Fruit fly (Drosophila melanogaster): ENCODE results near the gene Cht5.

Cht5 gene

DNA sequence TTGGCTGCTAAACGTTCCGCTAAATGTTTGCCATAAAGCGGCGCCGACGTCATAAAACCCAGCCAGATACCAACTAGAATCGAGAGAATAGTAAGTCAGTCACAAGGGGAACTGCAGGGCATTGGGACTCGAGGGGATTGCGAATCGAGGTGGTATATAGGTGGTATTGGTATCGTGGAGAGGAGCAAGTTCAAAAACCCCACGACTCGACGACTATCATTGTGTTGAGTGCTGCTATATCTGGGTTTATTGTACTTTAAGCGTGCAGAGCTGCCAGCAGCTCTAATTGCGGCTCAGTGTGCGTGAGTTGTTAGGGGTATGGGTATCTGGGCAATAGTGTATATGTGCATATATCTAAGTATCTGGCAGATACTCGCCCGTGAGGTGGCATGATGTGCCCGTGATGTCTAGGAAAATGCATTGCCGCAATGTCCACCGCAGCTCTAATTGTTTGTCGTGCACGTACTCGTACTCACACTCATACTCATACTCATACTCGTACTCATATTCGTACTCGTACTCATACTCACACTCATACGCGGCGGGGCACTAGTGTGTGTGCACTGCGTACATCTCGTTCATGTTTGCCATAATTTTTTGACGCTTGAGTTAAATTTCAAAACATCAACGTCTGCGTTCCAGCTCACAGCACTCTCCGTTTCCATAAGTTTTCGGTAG is 38.8 kb downstream of the Cht5 start:
- no peak for TF ChIP-seq CG5204 (GFP tag; optimal IDR thresholded peaks at IDR 0.05)
- TF ChIP-seq ovo (GFP tag; optimal IDR thresholded peaks at IDR 0.05): no peak
- TF ChIP-seq CG7045 (GFP tag; optimal IDR thresholded peaks at IDR 0.05): no peak
- TF ChIP-seq CG7101 (tag; optimal IDR thresholded peaks at IDR 0.05): no peak
- no peak for TF ChIP-seq cnc (optimal IDR thresholded peaks at IDR 0.05)
- no peak for TF ChIP-seq CG14711 (tag; optimal IDR thresholded peaks at IDR 0.05)
- TF ChIP-seq CG12768 (GFP tag; optimal IDR thresholded peaks at IDR 0.05): no peak
- TF ChIP-seq kay (GFP tag; ENCODE audit: borderline replicate concordance): no peak
- no peak for TF ChIP-seq CG33017 (tag; optimal IDR thresholded peaks at IDR 0.05)
- no peak for TF ChIP-seq CG11617 (GFP tag; optimal IDR thresholded peaks at IDR 0.05)
- TF ChIP-seq Hr96 (GFP tag; optimal IDR thresholded peaks at IDR 0.05): no peak
- TF ChIP-seq CG1620 (GFP tag; optimal IDR thresholded peaks at IDR 0.05): no peak
- TF ChIP-seq Clk (GFP tag; optimal IDR thresholded peaks at IDR 0.05): no peak
- TF ChIP-seq tj (GFP tag; optimal IDR thresholded peaks at IDR 0.05): no peak
- TF ChIP-seq Mnt (GFP tag; optimal IDR thresholded peaks at IDR 0.05): no peak
- no peak for TF ChIP-seq Crg-1 (GFP tag; optimal IDR thresholded peaks at IDR 0.05)
- TF ChIP-seq toe (GFP tag; optimal IDR thresholded peaks at IDR 0.05): no peak
- no peak for TF ChIP-seq bab1 (GFP tag; optimal IDR thresholded peaks at IDR 0.05)

DNA sequence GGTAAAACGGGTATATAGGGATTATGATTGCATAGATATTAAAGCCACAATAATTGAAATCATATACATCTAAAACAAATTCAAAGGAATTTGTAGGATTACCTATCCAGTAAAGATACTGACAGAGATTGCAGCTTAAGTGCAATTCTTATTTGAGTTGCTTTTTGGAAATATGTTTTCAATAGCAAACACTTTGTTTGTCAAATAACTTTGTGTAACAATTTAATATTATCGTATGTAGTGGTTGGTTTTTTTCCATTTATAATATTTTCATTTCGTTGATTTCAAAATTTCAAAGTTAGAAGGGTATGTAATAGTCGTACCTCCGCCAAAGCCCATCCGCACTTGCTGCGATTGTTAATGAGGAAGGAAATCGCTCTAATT is 39.4 kb downstream of the Cht5 start:
- no peak for TF ChIP-seq cnc (optimal IDR thresholded peaks at IDR 0.05)
- TF ChIP-seq tj (GFP tag; optimal IDR thresholded peaks at IDR 0.05): no peak
- TF ChIP-seq CG7101 (tag; optimal IDR thresholded peaks at IDR 0.05): no peak
- TF ChIP-seq ovo (GFP tag; optimal IDR thresholded peaks at IDR 0.05): no peak
- no peak for TF ChIP-seq bab1 (GFP tag; optimal IDR thresholded peaks at IDR 0.05)
- no peak for TF ChIP-seq CG33017 (tag; optimal IDR thresholded peaks at IDR 0.05)
- no peak for TF ChIP-seq CG5204 (GFP tag; optimal IDR thresholded peaks at IDR 0.05)
- no peak for TF ChIP-seq kay (GFP tag; ENCODE audit: borderline replicate concordance)
- no peak for TF ChIP-seq pad (GFP tag; optimal IDR thresholded peaks at IDR 0.05)
- no peak for TF ChIP-seq CG14711 (tag; optimal IDR thresholded peaks at IDR 0.05)

DNA sequence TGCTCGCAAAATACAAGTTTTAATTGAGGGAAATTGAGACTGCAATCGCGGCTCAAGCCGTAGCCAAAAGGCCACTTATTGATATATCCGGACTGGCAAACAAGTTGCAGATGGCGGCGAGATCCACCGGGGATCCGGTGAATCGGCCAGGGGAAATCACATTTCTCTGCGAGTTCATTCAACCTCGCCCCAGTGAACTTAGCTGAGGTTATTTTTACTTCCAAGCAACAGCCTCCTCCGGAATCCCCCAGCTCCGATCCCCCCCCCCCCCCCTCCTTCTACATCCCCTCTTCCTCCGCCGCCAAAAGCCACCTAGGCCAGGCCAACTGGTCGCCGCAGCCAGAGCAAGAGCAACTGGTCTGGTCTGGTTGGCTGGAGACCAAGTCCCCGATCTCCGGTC is 40.0 kb downstream of the Cht5 start:
- no peak for TF ChIP-seq ovo (GFP tag; optimal IDR thresholded peaks at IDR 0.05)
- no peak for TF ChIP-seq Crg-1 (GFP tag; optimal IDR thresholded peaks at IDR 0.05)
- TF ChIP-seq CG14711 (tag; optimal IDR thresholded peaks at IDR 0.05): no peak
- TF ChIP-seq kay (GFP tag; ENCODE audit: borderline replicate concordance): no peak
- no peak for TF ChIP-seq Hr96 (GFP tag; optimal IDR thresholded peaks at IDR 0.05)
- TF ChIP-seq CG7101 (tag; optimal IDR thresholded peaks at IDR 0.05): no peak
- TF ChIP-seq CG11617 (GFP tag; optimal IDR thresholded peaks at IDR 0.05): no peak
- TF ChIP-seq CG1620 (GFP tag; optimal IDR thresholded peaks at IDR 0.05): no peak
- no peak for TF ChIP-seq Clk (GFP tag; optimal IDR thresholded peaks at IDR 0.05)
- no peak for TF ChIP-seq cnc (optimal IDR thresholded peaks at IDR 0.05)
- no peak for TF ChIP-seq bab1 (GFP tag; optimal IDR thresholded peaks at IDR 0.05)
- TF ChIP-seq tj (GFP tag; optimal IDR thresholded peaks at IDR 0.05): no peak
- TF ChIP-seq CG7045 (GFP tag; optimal IDR thresholded peaks at IDR 0.05): no peak
- no peak for TF ChIP-seq pad (GFP tag; optimal IDR thresholded peaks at IDR 0.05)
- TF ChIP-seq cic (GFP tag; optimal IDR thresholded peaks at IDR 0.05): no peak

DNA sequence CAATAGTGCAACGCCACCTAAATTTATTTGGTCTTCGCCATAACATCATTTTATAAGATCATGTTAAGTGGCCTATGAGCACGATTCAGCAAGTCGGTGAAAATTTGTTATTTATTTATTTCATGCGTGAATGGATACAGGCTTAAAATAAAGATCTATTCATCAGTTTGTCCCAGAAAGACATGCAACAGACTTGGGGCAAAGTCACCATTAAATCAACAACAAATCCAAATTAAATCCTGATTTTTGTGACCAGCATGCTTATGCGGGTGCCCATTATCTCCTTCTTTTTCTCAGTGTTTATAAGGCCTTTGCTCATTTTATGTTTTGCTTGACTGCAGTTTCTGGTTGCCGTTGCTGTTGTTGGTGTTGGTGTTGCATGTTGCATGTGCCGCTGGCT is 40.6 kb downstream of the Cht5 start:
- TF ChIP-seq Crg-1 (GFP tag; optimal IDR thresholded peaks at IDR 0.05): no peak
- TF ChIP-seq cnc (optimal IDR thresholded peaks at IDR 0.05): no peak
- TF ChIP-seq tj (GFP tag; optimal IDR thresholded peaks at IDR 0.05): no peak
- TF ChIP-seq CG7045 (GFP tag; optimal IDR thresholded peaks at IDR 0.05): no peak
- TF ChIP-seq Hr96 (GFP tag; optimal IDR thresholded peaks at IDR 0.05): no peak
- no peak for TF ChIP-seq CG5204 (GFP tag; optimal IDR thresholded peaks at IDR 0.05)
- TF ChIP-seq CG12768 (GFP tag; optimal IDR thresholded peaks at IDR 0.05): no peak
- no peak for TF ChIP-seq CG14711 (tag; optimal IDR thresholded peaks at IDR 0.05)
- no peak for TF ChIP-seq CG11617 (GFP tag; optimal IDR thresholded peaks at IDR 0.05)
- TF ChIP-seq CG7101 (tag; optimal IDR thresholded peaks at IDR 0.05): no peak
- no peak for TF ChIP-seq ovo (GFP tag; optimal IDR thresholded peaks at IDR 0.05)
- TF ChIP-seq CG1620 (GFP tag; optimal IDR thresholded peaks at IDR 0.05): no peak
- TF ChIP-seq kay (GFP tag; ENCODE audit: borderline replicate concordance): no peak

DNA sequence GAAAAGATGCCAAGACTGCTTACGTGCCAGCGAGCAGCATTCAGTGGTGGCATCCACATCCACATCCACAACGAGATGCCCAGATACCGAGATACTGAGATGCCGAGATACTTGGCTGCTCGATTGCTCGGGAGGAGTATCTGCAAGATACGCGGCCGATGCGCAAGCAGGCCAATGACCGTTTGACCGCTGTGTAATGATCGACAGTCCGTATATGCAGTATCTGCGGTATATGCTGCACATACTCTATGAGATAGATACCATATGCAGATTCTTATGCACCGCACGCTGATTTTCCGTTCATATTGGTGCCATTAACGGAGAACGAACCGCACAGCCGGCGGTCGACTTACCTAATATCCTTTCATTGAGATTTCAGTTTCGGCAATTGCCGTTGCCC is 41.9 kb downstream of the Cht5 start:
- no peak for TF ChIP-seq pad (GFP tag; optimal IDR thresholded peaks at IDR 0.05)
- TF ChIP-seq CG1620 (GFP tag; optimal IDR thresholded peaks at IDR 0.05): no peak
- TF ChIP-seq kay (GFP tag; ENCODE audit: borderline replicate concordance): no peak
- no peak for TF ChIP-seq Crg-1 (GFP tag; optimal IDR thresholded peaks at IDR 0.05)
- no peak for TF ChIP-seq CG12768 (GFP tag; optimal IDR thresholded peaks at IDR 0.05)
- TF ChIP-seq toe (GFP tag; optimal IDR thresholded peaks at IDR 0.05): no peak
- TF ChIP-seq Hr96 (GFP tag; optimal IDR thresholded peaks at IDR 0.05): no peak
- TF ChIP-seq tj (GFP tag; optimal IDR thresholded peaks at IDR 0.05): no peak
- no peak for TF ChIP-seq Clk (GFP tag; optimal IDR thresholded peaks at IDR 0.05)
- no peak for TF ChIP-seq CG14711 (tag; optimal IDR thresholded peaks at IDR 0.05)
- no peak for TF ChIP-seq cic (GFP tag; optimal IDR thresholded peaks at IDR 0.05)
- no peak for TF ChIP-seq Mnt (GFP tag; optimal IDR thresholded peaks at IDR 0.05)
- TF ChIP-seq CG7101 (tag; optimal IDR thresholded peaks at IDR 0.05): no peak
- no peak for TF ChIP-seq ovo (GFP tag; optimal IDR thresholded peaks at IDR 0.05)
- no peak for TF ChIP-seq CG11617 (GFP tag; optimal IDR thresholded peaks at IDR 0.05)

DNA sequence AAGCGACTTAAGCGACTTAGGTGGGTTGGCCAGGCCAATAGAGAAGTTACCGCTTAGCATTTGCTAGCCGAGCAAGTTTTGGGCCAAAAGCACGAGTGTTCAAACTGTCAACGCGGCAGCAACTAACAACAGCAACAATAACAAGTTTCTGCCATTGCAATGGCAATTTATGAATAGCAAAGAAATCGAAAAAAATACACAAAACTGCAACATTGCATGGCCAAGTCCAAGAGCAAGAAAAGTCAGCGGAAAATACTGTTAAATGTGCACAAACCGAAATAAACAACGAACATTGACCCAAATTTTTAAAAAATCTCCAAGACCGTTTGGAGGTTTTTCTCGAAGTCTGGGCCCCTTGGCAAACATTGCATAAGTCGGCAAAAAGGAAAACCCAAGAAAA is 43.0 kb downstream of the Cht5 start:
- peak; percentile 91 for TF ChIP-seq tj (GFP tag; optimal IDR thresholded peaks at IDR 0.05)
- no peak for TF ChIP-seq Mnt (GFP tag; optimal IDR thresholded peaks at IDR 0.05)
